Worm (Caenorhabditis elegans): ENCODE data around the gene alh-8.

Gene alh-8

DNA sequence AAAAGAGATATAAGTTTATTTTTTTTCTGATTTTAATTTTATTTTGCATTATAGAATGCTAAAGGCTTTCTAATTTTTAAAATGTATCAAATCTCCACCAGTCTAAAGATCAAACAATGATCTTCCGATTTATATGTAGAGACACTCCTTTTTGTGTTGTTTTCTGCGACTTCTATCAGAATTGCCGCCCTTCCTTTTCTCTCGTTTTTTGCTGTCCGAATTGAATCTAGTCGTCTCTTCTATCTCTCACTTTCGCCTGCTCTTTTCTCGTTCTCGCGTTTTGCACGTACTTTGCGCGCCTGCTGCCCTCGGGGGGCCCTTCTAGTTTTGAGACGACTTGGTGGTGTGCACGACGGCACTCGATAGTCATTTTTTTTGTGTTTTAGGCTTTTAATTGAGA, 4.5 kb upstream of the alh-8 start:
- TF ChIP-seq mep-1 (tag; optimal IDR thresholded peaks at IDR 0.05) (peak; percentile 65), ceh-20 (GFP tag; IDR thresholded peaks at IDR 0.05) (peak; percentile 50; the same call in 1 of the 2 replicates), hlh-11 (tag; optimal IDR thresholded peaks at IDR 0.05) (peak; percentile 53), daf-12 (tag; optimal IDR thresholded peaks at IDR 0.05) (no peak), hmg-1.1 (GFP tag; IDR thresholded peaks at IDR 0.05) (peak; percentile 49; the same call in 1 of the 2 replicates), mes-2 (tag; optimal IDR thresholded peaks at IDR 0.05; ENCODE audit: poor library complexity, severe bottlenecking) (peak; percentile 18), lsy-2 (tag; optimal IDR thresholded peaks at IDR 0.05) (peak in 1 of 2 experiments; percentile 75), hif-1 (tag; optimal IDR thresholded peaks at IDR 0.05) (peak; percentile 78 to 99), spr-1 (tag; optimal IDR thresholded peaks at IDR 0.05) (peak; percentile 45), zfp-3 (GFP tag; conservative IDR thresholded peaks at IDR 0.05) (peak; percentile 46; the same call in 1 of the 2 replicates), ceh-28 (tag; optimal IDR thresholded peaks at IDR 0.05) (no peak), mdl-1 (tag; optimal IDR thresholded peaks at IDR 0.05) (peak; percentile 36 to 55), ctbp-1 (GFP tag; IDR thresholded peaks at IDR 0.05) (peak; percentile 61; the same call in 1 of the 2 replicates), lin-13 (GFP tag; optimal IDR thresholded peaks at IDR 0.05) (peak; percentile 36), F37D6.2 (tag; optimal IDR thresholded peaks at IDR 0.05) (peak; percentile 2), aha-1 (tag) (peak; percentile 100), dmd-9 (GFP tag; IDR thresholded peaks at IDR 0.05) (no peak), Y75B8A.6 (GFP tag; IDR thresholded peaks at IDR 0.05) (no peak), dmd-6 (GFP tag; IDR thresholded peaks at IDR 0.05) (peak; percentile 28; the same call in 1 of the 2 replicates), T20F7.1 (GFP tag; optimal IDR thresholded peaks at IDR 0.05) (peak; percentile 31), hlh-30 (tag; optimal IDR thresholded peaks at IDR 0.05; ENCODE audit: insufficient read depth) (peak; percentile 50), ces-1 (GFP tag; optimal IDR thresholded peaks at IDR 0.05) (no peak), rbr-2 (tag; optimal IDR thresholded peaks at IDR 0.05) (peak; percentile 30), nhr-28 (tag; optimal IDR thresholded peaks at IDR 0.05) (peak; percentile 44), unc-62 (GFP tag; optimal IDR thresholded peaks at IDR 0.05 in 1 of 2) (peak in 1 of 2 experiments; percentile 92), unc-62 (tag; optimal IDR thresholded peaks at IDR 0.05) (no peak), fkh-10 (GFP tag; optimal IDR thresholded peaks at IDR 0.05) (no peak)

DNA sequence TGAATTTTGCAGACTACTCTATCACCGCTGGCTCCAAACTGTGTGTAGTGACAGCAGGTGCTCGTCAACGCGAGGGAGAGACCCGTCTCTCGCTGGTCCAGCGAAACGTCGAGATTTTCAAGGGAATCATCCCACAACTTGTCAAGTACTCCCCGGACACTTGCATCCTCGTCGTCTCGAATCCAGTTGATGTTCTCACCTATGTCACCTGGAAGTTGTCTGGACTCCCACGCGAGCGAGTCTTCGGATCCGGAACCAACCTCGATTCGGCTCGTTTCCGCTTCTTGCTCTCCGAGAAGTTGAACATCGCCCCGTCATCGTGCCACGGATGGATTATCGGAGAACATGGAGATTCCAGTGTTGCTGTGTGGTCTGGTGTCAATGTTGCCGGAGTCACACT, 3.2 kb upstream of the alh-8 start:
- peak; percentile 85 for TF ChIP-seq aha-1 (tag)
- TF ChIP-seq set-16 (GFP tag; IDR thresholded peaks at IDR 0.05) = peak; percentile 39; the same call in 1 of the 2 replicates
- no peak for TF ChIP-seq dmd-9 (GFP tag; IDR thresholded peaks at IDR 0.05)

DNA sequence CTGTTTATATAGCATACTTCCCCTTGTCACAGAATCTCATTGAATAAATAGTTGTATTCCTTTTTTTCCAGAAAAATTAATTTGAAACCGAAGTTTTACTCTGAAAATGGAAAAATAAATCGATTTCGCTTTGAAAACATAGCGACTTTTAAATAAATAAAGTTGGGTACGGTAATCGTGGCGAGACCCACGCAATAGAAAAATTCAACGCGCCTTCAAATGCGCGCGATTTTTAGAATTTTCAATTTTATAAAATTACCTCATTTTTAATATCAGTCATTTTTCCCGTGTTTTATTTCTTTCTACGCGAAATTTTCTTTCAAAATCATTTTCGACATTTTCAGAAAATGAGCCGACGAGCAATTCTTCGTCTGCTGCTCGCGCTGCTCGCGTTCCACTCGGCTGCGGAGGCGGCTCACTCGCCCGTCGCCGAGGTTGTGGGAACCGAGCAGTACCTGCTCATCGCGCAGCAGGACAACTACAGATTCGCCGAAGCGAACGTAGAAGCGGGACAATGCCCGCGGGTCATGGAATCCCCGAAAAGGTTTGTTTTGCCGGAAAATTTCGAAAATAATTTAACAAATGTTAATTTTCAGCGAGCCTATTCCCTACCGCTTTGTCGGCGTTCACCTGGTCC, 2.3 kb upstream of the alh-8 start, which contains the start of gene F13D12.5:
TSS of gene F13D12.5 (plus strand) at position 345 of the 637 bp plus-strand sequence.
- TF ChIP-seq lin-38 (GFP tag; IDR thresholded peaks at IDR 0.05) = peak; percentile 40; the same call in 1 of the 2 replicates
- TF ChIP-seq D1046.2 (GFP tag; IDR thresholded peaks at IDR 0.05) = no peak
- no peak for TF ChIP-seq ceh-82 (tag; optimal IDR thresholded peaks at IDR 0.05)
- TF ChIP-seq T20F7.1 (GFP tag; optimal IDR thresholded peaks at IDR 0.05) = no peak
- 0 out of 2 replicates have a peak, but pooled peaks have one; percentile 46 for TF ChIP-seq egl-43 (GFP tag; IDR thresholded peaks at IDR 0.05)
- peak; percentile 10 for TF ChIP-seq rbr-2 (tag; optimal IDR thresholded peaks at IDR 0.05)
- no peak for TF ChIP-seq nhr-76 (tag; optimal IDR thresholded peaks at IDR 0.05)
- TF ChIP-seq daf-19 (GFP tag; conservative IDR thresholded peaks at IDR 0.05) = no peak
- TF ChIP-seq hmg-1.1 (GFP tag; IDR thresholded peaks at IDR 0.05) = no peak; the same call in 1 of the 2 replicates
- peak; percentile 93 for TF ChIP-seq set-16 (GFP tag; IDR thresholded peaks at IDR 0.05)
- TF ChIP-seq zfp-3 (GFP tag; conservative IDR thresholded peaks at IDR 0.05) = 0 out of 2 replicates have a peak, but pooled peaks have one; percentile 40
- TF ChIP-seq lin-29 (GFP tag; IDR thresholded peaks at IDR 0.05) = no peak
- TF ChIP-seq nhr-25 (tag; optimal IDR thresholded peaks at IDR 0.05; ENCODE audit: borderline replicate concordance, insufficient read depth) = no peak
- peak in 1 of 2 experiments; percentile 51 for TF ChIP-seq lsy-2 (tag; optimal IDR thresholded peaks at IDR 0.05)
- TF ChIP-seq tag-97 (GFP tag; IDR thresholded peaks at IDR 0.05) = no peak
- no peak for TF ChIP-seq F26F4.8 (GFP tag; conservative IDR thresholded peaks at IDR 0.05)
- TF ChIP-seq skn-1 (tag; optimal IDR thresholded peaks at IDR 0.05) = no peak
- TF ChIP-seq madf-9 (GFP tag; conservative IDR thresholded peaks at IDR 0.05) = no peak
- TF ChIP-seq nhr-111 (GFP tag; optimal IDR thresholded peaks at IDR 0.05) = no peak
- TF ChIP-seq nhr-41 (GFP tag; IDR thresholded peaks at IDR 0.05) = no peak
- no peak for TF ChIP-seq sdz-12 (GFP tag; optimal IDR thresholded peaks at IDR 0.05)
- no peak for TF ChIP-seq fos-1 (tag; optimal IDR thresholded peaks at IDR 0.05)
- no peak for TF ChIP-seq dmd-8 (GFP tag; IDR thresholded peaks at IDR 0.05)
- TF ChIP-seq Y48G9A.11 (GFP tag; IDR thresholded peaks at IDR 0.05) = peak; percentile 71; the same call in 1 of the 2 replicates
- TF ChIP-seq aha-1 (tag) = peak; percentile 41

Data from whole organism, L4 larva.